Worm (Caenorhabditis elegans) whole organism, L4 larva: ENCODE measurements around the gene Y53F4B.11.

Experiments used
- nhr-77 ChIP-seq: fragments of 150-350 bp; optimal IDR thresholded peaks from 2 replicates; lab custom pipeline; 2014; ENCODE audit warnings: missing biosample characterization, missing genetic modification characterization
- sdz-12 ChIP-seq: fragments of 200-800 bp; sonication (Bioruptor generic); optimal IDR thresholded peaks from 2 replicates; lab custom pipeline; 2018; ENCODE audit warnings: mild to moderate bottlenecking, missing genetic modification characterization, missing compliant biosample characterization
- skn-1 ChIP-seq: fragments of 150-350 bp; optimal IDR thresholded peaks from 2 replicates; lab custom pipeline; 2014; ENCODE audit warnings: missing biosample characterization, missing genetic modification characterization

ce11 chrII:14967084-14967483 lies 43.5 kb upstream of the Y53F4B.11 start:
- TF ChIP-seq skn-1 (tag; lab: Kevin White, UChicago) (no peak), nhr-77 (no peak), sdz-12 (GFP tag; lab: Kevin White, UChicago) (no peak)
